Fruit fly (Drosophila melanogaster): ENCODE measurements around the gene red.

DNA sequence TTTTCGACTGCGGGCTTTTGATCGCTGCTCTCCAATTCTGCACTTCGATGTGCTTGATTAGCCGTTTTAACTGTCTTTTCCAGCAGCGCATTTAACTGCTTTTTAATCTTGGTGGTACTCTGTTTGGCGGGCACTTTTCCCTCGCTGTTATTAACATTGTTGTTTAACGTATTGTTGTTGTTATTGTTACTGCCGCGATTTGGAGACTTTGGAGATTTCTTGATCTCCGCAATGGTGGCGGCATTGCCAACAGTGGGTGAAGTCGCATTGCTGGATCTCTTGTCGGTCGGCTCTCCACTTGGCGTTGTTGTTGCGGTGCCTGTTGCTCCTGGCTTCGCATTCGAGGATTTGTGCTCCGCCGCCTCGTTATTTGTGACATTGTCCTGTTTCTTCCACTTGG, 41.8 kb downstream of the red start:
- no peak for TF ChIP-seq CG12768 (GFP tag; optimal IDR thresholded peaks at IDR 0.05)
- TF ChIP-seq toe (GFP tag; optimal IDR thresholded peaks at IDR 0.05): no peak
- TF ChIP-seq pad (GFP tag; optimal IDR thresholded peaks at IDR 0.05): no peak
- no peak for TF ChIP-seq CG7101 (tag; optimal IDR thresholded peaks at IDR 0.05)
- TF ChIP-seq kay (GFP tag; ENCODE audit: borderline replicate concordance): no peak
- TF ChIP-seq CG14711 (tag; optimal IDR thresholded peaks at IDR 0.05): no peak
- no peak for TF ChIP-seq Crg-1 (GFP tag; optimal IDR thresholded peaks at IDR 0.05)
- TF ChIP-seq CG7045 (GFP tag; optimal IDR thresholded peaks at IDR 0.05): no peak
- no peak for TF ChIP-seq Hr96 (GFP tag; optimal IDR thresholded peaks at IDR 0.05)
- no peak for TF ChIP-seq bab1 (GFP tag; optimal IDR thresholded peaks at IDR 0.05)
- no peak for TF ChIP-seq tj (GFP tag; optimal IDR thresholded peaks at IDR 0.05)
- no peak for TF ChIP-seq ovo (GFP tag; optimal IDR thresholded peaks at IDR 0.05)
- TF ChIP-seq Mnt (GFP tag; optimal IDR thresholded peaks at IDR 0.05): no peak
- TF ChIP-seq Clk (GFP tag; optimal IDR thresholded peaks at IDR 0.05): no peak
